Worm (Caenorhabditis elegans) whole organism, early embryonic: ENCODE results near the gene C54F6.6.

ENCODE experiments used
- aly-1 ChIP-seq: sonication (generic microtip); optimal IDR thresholded peaks from 2 replicates; lab custom pipeline; 2016; ENCODE audit warnings: missing genetic modification characterization, missing compliant biosample characterization
- ama-1 ChIP-seq: fragments of 150-350 bp; optimal IDR thresholded peaks from 2 replicates; lab custom pipeline; 2014
- ceh-13 ChIP-seq: fragments of 200-800 bp; sonication (Bioruptor generic); optimal IDR thresholded peaks from 2 replicates; lab custom pipeline; 2018; ENCODE audit warnings: mild to moderate bottlenecking, missing genetic modification characterization, missing compliant biosample characterization
- ceh-36 ChIP-seq: sonication (generic microtip); optimal IDR thresholded peaks from 2 replicates; lab custom pipeline; 2016; ENCODE audit warnings: missing genetic modification characterization, inconsistent platforms, missing compliant biosample characterization
- hmg-4 ChIP-seq: fragments of 200-800 bp; sonication (Bioruptor generic); optimal IDR thresholded peaks from 2 replicates; lab custom pipeline; 2018; ENCODE audit warnings: mild to moderate bottlenecking, missing genetic modification characterization, missing compliant biosample characterization
- hnd-1 ChIP-seq: sonication (generic microtip); optimal IDR thresholded peaks from 2 replicates; lab custom pipeline; 2016; ENCODE audit warnings: missing genetic modification characterization, missing compliant biosample characterization
- scrt-1 ChIP-seq: fragments of 200-800 bp; sonication (Bioruptor generic); IDR thresholded peaks from 2 replicates; pipeline ENCODE4 v1.3.6; 2022; ENCODE audit warnings: missing genetic modification characterization, missing compliant biosample characterization
- sea-1 ChIP-seq: fragments of 200-800 bp; sonication (Bioruptor generic); conservative IDR thresholded peaks from 2 replicates; pipeline ENCODE4 v1.3.6; 2022; ENCODE audit warnings: missing genetic modification characterization, missing compliant biosample characterization
- tbx-11 ChIP-seq: fragments of 200-800 bp; sonication (Bioruptor generic); IDR thresholded peaks from 2 replicates; pipeline ENCODE4 v1.3.6; 2022; ENCODE audit warnings: missing genetic modification characterization, missing compliant biosample characterization

DNA sequence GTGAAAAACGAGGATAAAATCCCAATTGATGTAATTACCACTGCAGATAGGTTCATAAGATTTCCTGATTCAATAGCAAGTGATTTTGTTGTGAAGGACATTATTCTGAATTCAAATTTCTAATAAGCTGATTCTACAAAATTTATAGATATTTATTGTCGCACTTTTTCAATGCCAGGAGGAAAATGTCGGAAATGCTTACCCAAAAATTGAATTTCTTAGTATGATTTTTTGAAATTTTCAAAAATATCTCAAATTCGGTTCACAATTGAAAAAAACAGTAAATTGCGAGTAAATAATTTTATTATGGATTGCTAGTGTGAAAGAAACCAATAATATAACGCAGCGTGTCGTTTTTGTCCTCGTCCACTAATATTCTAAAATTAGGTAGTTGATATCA, 30.6 kb upstream of the C54F6.6 start, which contains the start of gene srbc-10:
- TF ChIP-seq tbx-11 (no peak), hmg-4 (GFP tag; lab: Kevin White, UChicago) (no peak), ceh-13 (GFP tag; lab: Kevin White, UChicago) (no peak), ama-1 (no peak), scrt-1 (GFP tag; lab: Robert Waterston, UW) (no peak), sea-1 (GFP tag; lab: Robert Waterston, UW) (no peak), hnd-1 (no peak), aly-1 (tag; lab: Kevin White, UChicago) (no peak), ceh-36 (no peak)
